Worm (Caenorhabditis elegans): ENCODE data around the gene C41C4.9.

- TF ChIP-seq W03F9.2 (tag; optimal IDR thresholded peaks at IDR 0.05) = no peak
- no peak for TF ChIP-seq him-1 (tag; optimal IDR thresholded peaks at IDR 0.05)
- TF ChIP-seq dao-5 (tag; optimal IDR thresholded peaks at IDR 0.05) = no peak
These were observed 8.7 kb downstream of the C41C4.9 start, which contains the start of gene unc-105 for ce11 chrII:8116159-8116558.

All from whole organism, L4/young adult.